Worm (Caenorhabditis elegans) whole organism, L4 larva: ENCODE results near the gene clh-5.
A peak's percentile ranks its signal among the peaks of the same experiment; 100 is the strongest.

Experiments used
- F26F4.8 ChIP-seq: fragments of 200-800 bp; sonication (Bioruptor generic); conservative IDR thresholded peaks from 2 replicates; pipeline ENCODE4 v1.3.6; 2022; ENCODE audit warnings: missing genetic modification characterization, missing compliant biosample characterization
- R02D3.7 ChIP-seq: fragments of 150-350 bp; sonication (generic microtip); optimal IDR thresholded peaks from 3 replicates; lab custom pipeline; 2014; ENCODE audit warnings: missing biosample characterization, missing genetic modification characterization
- T20F7.1 ChIP-seq: fragments of 200-800 bp; sonication (Bioruptor generic); optimal IDR thresholded peaks from 2 replicates; lab custom pipeline; 2018; ENCODE audit warnings: mild to moderate bottlenecking, missing genetic modification characterization, missing compliant biosample characterization
- Y105C5A.15 ChIP-seq: fragments of 200-800 bp; sonication (Bioruptor generic); IDR thresholded peaks from 2 replicates; pipeline ENCODE4 v1.3.6; 2022; ENCODE audit warnings: missing genetic modification characterization, missing compliant biosample characterization
- Y5F2A.4 ChIP-seq: fragments of 200-800 bp; sonication (Bioruptor generic); optimal IDR thresholded peaks from 2 replicates; lab custom pipeline; 2018; ENCODE audit warnings: mild to moderate bottlenecking, missing genetic modification characterization, missing compliant biosample characterization
- ZK546.5 ChIP-seq, 2 experiments: sonication (generic microtip); optimal IDR thresholded peaks; 2 replicates each; lab custom pipeline; 2017; ENCODE audit warnings: missing biosample characterization in 2 of 2, missing genetic modification characterization in 2 of 2
- aha-1 ChIP-seq: fragments of 150-350 bp; peaks from one replicate; lab custom pipeline; 2014; ENCODE audit warnings: missing biosample characterization, missing genetic modification characterization
- attf-4 ChIP-seq: sonication (generic microtip); optimal IDR thresholded peaks from 3 replicates; lab custom pipeline; 2017; ENCODE audit warnings: missing biosample characterization, missing genetic modification characterization
- ceh-28 ChIP-seq: fragments of 150-350 bp; optimal IDR thresholded peaks from 2 replicates; lab custom pipeline; 2014; ENCODE audit warnings: missing biosample characterization, missing genetic modification reagents, missing genetic modification characterization
- ceh-82 ChIP-seq: sonication (generic microtip); optimal IDR thresholded peaks from 2 replicates; lab custom pipeline; 2017; ENCODE audit warnings: missing biosample characterization, missing genetic modification characterization
- cey-2 ChIP-seq: sonication (generic microtip); optimal IDR thresholded peaks from 3 replicates; lab custom pipeline; 2017; ENCODE audit warnings: missing genetic modification characterization, mild to moderate bottlenecking, missing compliant biosample characterization, antibody characterized with exemption, borderline replicate concordance; ENCODE audit not compliant: insufficient read depth
- daf-16 ChIP-seq, 3 experiments: sonication (generic microtip); optimal IDR thresholded peaks; 2 replicates each; lab custom pipeline; 2016 to 2017; ENCODE audit warnings: missing genetic modification characterization in 3 of 3, missing genetic modification reagents in 3 of 3, mild to moderate bottlenecking in 2 of 3, missing compliant biosample characterization in 2 of 3, missing biosample characterization in 1 of 3, moderate library complexity in 1 of 3
- daf-8 ChIP-seq: fragments of 200-800 bp; sonication (Bioruptor generic); IDR thresholded peaks from 2 replicates; pipeline ENCODE4 v1.3.6; 2022; ENCODE audit warnings: missing genetic modification characterization, missing compliant biosample characterization
- dmd-6 ChIP-seq: fragments of 200-800 bp; sonication (Bioruptor generic); IDR thresholded peaks from 2 replicates; pipeline ENCODE4 v1.3.6; 2022; ENCODE audit warnings: missing genetic modification reagents, missing genetic modification characterization, missing compliant biosample characterization
- dpl-1 ChIP-seq: fragments of 150-350 bp; optimal IDR thresholded peaks from 2 replicates; lab custom pipeline; 2014; ENCODE audit warnings: missing biosample characterization, missing genetic modification reagents, missing genetic modification characterization
- duxl-1 ChIP-seq: sonication (generic microtip); optimal IDR thresholded peaks from 2 replicates; lab custom pipeline; 2016; ENCODE audit warnings: mild to moderate bottlenecking, missing genetic modification characterization, moderate library complexity, missing compliant biosample characterization; ENCODE audit not compliant: poor library complexity
- dve-1 ChIP-seq: sonication (generic microtip); optimal IDR thresholded peaks from 2 replicates; lab custom pipeline; 2017; ENCODE audit warnings: antibody characterized with exemption, mild to moderate bottlenecking, missing genetic modification characterization, missing compliant biosample characterization; ENCODE audit not compliant: insufficient read depth
- egl-27 ChIP-seq: sonication (generic microtip); optimal IDR thresholded peaks from 3 replicates; lab custom pipeline; 2017; ENCODE audit warnings: missing biosample characterization, missing genetic modification reagents, missing genetic modification characterization
- egl-43 ChIP-seq: fragments of 200-800 bp; sonication (Bioruptor generic); IDR thresholded peaks from 2 replicates; pipeline ENCODE4 v1.3.6; 2022; ENCODE audit warnings: missing genetic modification reagents, missing genetic modification characterization, missing compliant biosample characterization
- fkh-10 ChIP-seq: fragments of 150-350 bp; optimal IDR thresholded peaks from 2 replicates; lab custom pipeline; 2014; ENCODE audit warnings: missing biosample characterization, missing genetic modification reagents, missing genetic modification characterization
- fos-1 ChIP-seq: fragments of 150-350 bp; optimal IDR thresholded peaks from 2 replicates; lab custom pipeline; 2014; ENCODE audit warnings: missing biosample characterization, missing genetic modification characterization
- hif-1 ChIP-seq, 2 experiments: sonication (generic microtip); optimal IDR thresholded peaks; 2 replicates each; lab custom pipeline; 2016 to 2017; ENCODE audit warnings: missing compliant biosample characterization in 2 of 2, missing genetic modification characterization in 2 of 2, missing genetic modification reagents in 2 of 2, missing genotype in 2 of 2, mild to moderate bottlenecking in 1 of 2
- hlh-11 ChIP-seq: fragments of 200-800 bp; sonication (Bioruptor generic); optimal IDR thresholded peaks from 2 replicates; lab custom pipeline; 2018; ENCODE audit warnings: mild to moderate bottlenecking, missing genetic modification characterization, missing compliant biosample characterization
- lin-1 ChIP-seq: fragments of 200-800 bp; sonication (Bioruptor generic); IDR thresholded peaks from 2 replicates; pipeline ENCODE4 v1.3.6; 2022; ENCODE audit warnings: missing genetic modification reagents, missing genetic modification characterization, missing compliant biosample characterization
- lin-13 ChIP-seq: fragments of 150-350 bp; optimal IDR thresholded peaks from 2 replicates; lab custom pipeline; 2014; ENCODE audit warnings: missing biosample characterization, missing genetic modification reagents, missing genetic modification characterization
- lin-38 ChIP-seq: fragments of 200-800 bp; sonication (Bioruptor generic); IDR thresholded peaks from 2 replicates; pipeline ENCODE4 v1.3.6; 2022; ENCODE audit warnings: missing genetic modification reagents, missing genetic modification characterization, missing compliant biosample characterization
- mxl-2 ChIP-seq: fragments of 200-800 bp; sonication (Bioruptor generic); conservative IDR thresholded peaks from 2 replicates; pipeline ENCODE4 v1.3.6; 2022; ENCODE audit warnings: missing genetic modification reagents, missing genetic modification characterization, missing compliant biosample characterization
- mxl-3 ChIP-seq: fragments of 200-800 bp; sonication (Bioruptor generic); optimal IDR thresholded peaks from 2 replicates; lab custom pipeline; 2018; ENCODE audit warnings: mild to moderate bottlenecking, missing genetic modification characterization, missing compliant biosample characterization
- nhr-10 ChIP-seq: fragments of 150-350 bp; optimal IDR thresholded peaks from 2 replicates; lab custom pipeline; 2014; ENCODE audit warnings: missing biosample characterization, missing genetic modification characterization
- nhr-11 ChIP-seq: fragments of 150-350 bp; optimal IDR thresholded peaks from 2 replicates; lab custom pipeline; 2014; ENCODE audit warnings: missing biosample characterization, missing genetic modification characterization
- nhr-28 ChIP-seq: fragments of 150-350 bp; optimal IDR thresholded peaks from 2 replicates; lab custom pipeline; 2014; ENCODE audit warnings: missing biosample characterization, missing genetic modification characterization
- nhr-42 ChIP-seq: fragments of 200-800 bp; sonication (Bioruptor generic); IDR thresholded peaks from 2 replicates; pipeline ENCODE4 v1.3.6; 2022; ENCODE audit warnings: missing genetic modification characterization, missing compliant biosample characterization
- nhr-6 ChIP-seq: fragments of 150-350 bp; optimal IDR thresholded peaks from 2 replicates; lab custom pipeline; 2014; ENCODE audit warnings: missing biosample characterization, missing genetic modification characterization
- nhr-77 ChIP-seq: fragments of 150-350 bp; optimal IDR thresholded peaks from 2 replicates; lab custom pipeline; 2014; ENCODE audit warnings: missing biosample characterization, missing genetic modification characterization
- php-3 ChIP-seq: fragments of 200-800 bp; sonication (Bioruptor generic); IDR thresholded peaks from 2 replicates; pipeline ENCODE4 v1.3.6; 2022; ENCODE audit warnings: missing genetic modification reagents, missing genetic modification characterization, missing compliant biosample characterization
- pqm-1 ChIP-seq: sonication (generic microtip); optimal IDR thresholded peaks from 2 replicates; lab custom pipeline; 2017; ENCODE audit warnings: missing biosample characterization, missing genetic modification characterization
- saeg-2 ChIP-seq: fragments of 200-800 bp; sonication (Bioruptor generic); IDR thresholded peaks from 2 replicates; pipeline ENCODE4 v1.3.6; 2022; ENCODE audit warnings: missing genetic modification reagents, missing genetic modification characterization, missing compliant biosample characterization
- sdz-12 ChIP-seq: fragments of 200-800 bp; sonication (Bioruptor generic); optimal IDR thresholded peaks from 2 replicates; lab custom pipeline; 2018; ENCODE audit warnings: mild to moderate bottlenecking, missing genetic modification characterization, missing compliant biosample characterization
- skn-1 ChIP-seq: fragments of 150-350 bp; optimal IDR thresholded peaks from 2 replicates; lab custom pipeline; 2014; ENCODE audit warnings: missing biosample characterization, missing genetic modification characterization
- spr-1 ChIP-seq: sonication (generic microtip); optimal IDR thresholded peaks from 2 replicates; lab custom pipeline; 2016; ENCODE audit warnings: mild to moderate bottlenecking, missing genetic modification characterization, missing compliant biosample characterization
- tag-97 ChIP-seq: fragments of 200-800 bp; sonication (Bioruptor generic); IDR thresholded peaks from 2 replicates; pipeline ENCODE4 v1.3.6; 2022; ENCODE audit warnings: missing genetic modification characterization, missing compliant biosample characterization
- tra-1 ChIP-seq: fragments of 200-800 bp; sonication (Bioruptor generic); IDR thresholded peaks from 2 replicates; pipeline ENCODE4 v1.3.6; 2022; ENCODE audit warnings: missing genetic modification reagents, missing genetic modification characterization, missing compliant biosample characterization
- unc-39 ChIP-seq: sonication (generic microtip); optimal IDR thresholded peaks from 2 replicates; lab custom pipeline; 2017; ENCODE audit warnings: missing biosample characterization, missing genetic modification characterization
- unc-62 ChIP-seq, 3 experiments: fragments of 150-350 bp in 1 of 3; sonication (generic microtip); optimal IDR thresholded peaks in 2 of 3; peaks in 1 of 3; 1 replicate in 1 of 3; 2 replicates in 2 of 3; lab custom pipeline; 2014 to 2017; ENCODE audit warnings: missing biosample characterization in 3 of 3, missing genetic modification characterization in 3 of 3, missing genetic modification reagents in 3 of 3, missing genotype in 1 of 3
- zag-1 ChIP-seq: fragments of 150-350 bp; optimal IDR thresholded peaks from 2 replicates; lab custom pipeline; 2014; ENCODE audit warnings: missing biosample characterization, missing genetic modification characterization
- zfp-3 ChIP-seq: fragments of 200-800 bp; sonication (Bioruptor generic); conservative IDR thresholded peaks from 2 replicates; pipeline ENCODE4 v1.3.6; 2022; ENCODE audit warnings: missing genetic modification reagents, missing genetic modification characterization, missing compliant biosample characterization
- zip-11 ChIP-seq: fragments of 200-800 bp; sonication (Bioruptor generic); IDR thresholded peaks from 2 replicates; pipeline ENCODE4 v1.3.6; 2022; ENCODE audit warnings: missing genetic modification characterization, missing compliant biosample characterization
- zip-2 ChIP-seq: fragments of 150-350 bp; optimal IDR thresholded peaks from 2 replicates; lab custom pipeline; 2014; ENCODE audit warnings: missing biosample characterization, missing genetic modification characterization
- ztf-7 ChIP-seq: fragments of 150-350 bp; optimal IDR thresholded peaks from 2 replicates; lab custom pipeline; 2014; ENCODE audit warnings: missing biosample characterization, missing genetic modification characterization

clh-5 gene

ce11 chrII:9112851-9113250 is 14.4 kb upstream of the clh-5 start, which contains the start of gene jun-1 (continued):
- peak in 1 of 2 experiments; percentile 57 for TF ChIP-seq hif-1 (tag; optimal IDR thresholded peaks at IDR 0.05; lab: Kevin White, UChicago)
- no peak for TF ChIP-seq unc-39 (tag; lab: Kevin White, UChicago)
- no peak; the same call in 1 of the 2 replicates for TF ChIP-seq zfp-3 (GFP tag; lab: Robert Waterston, UW)
- TF ChIP-seq F26F4.8 (GFP tag; lab: Robert Waterston, UW): no peak
- no peak for TF ChIP-seq ZK546.5 (tag; optimal IDR thresholded peaks at IDR 0.05; lab: Kevin White, UChicago)
- TF ChIP-seq nhr-11 (tag; lab: Kevin White, UChicago): peak; percentile 94
- no peak for TF ChIP-seq nhr-42 (GFP tag; lab: Robert Waterston, UW)
- TF ChIP-seq lin-38 (GFP tag; lab: Robert Waterston, UW): peak; percentile 55
- TF ChIP-seq nhr-10: peak; percentile 17
- peak; percentile 56 for TF ChIP-seq mxl-3 (GFP tag; lab: Kevin White, UChicago)
- no peak for TF ChIP-seq ceh-28 (tag; lab: Kevin White, UChicago)
- no peak for TF ChIP-seq fos-1 (tag; lab: Kevin White, UChicago)
- no peak for TF ChIP-seq ceh-82 (tag; lab: Kevin White, UChicago)
- peak; percentile 60; the same call in 1 of the 2 replicates for TF ChIP-seq tra-1 (GFP tag; lab: Robert Waterston, UW)
- TF ChIP-seq aha-1 (tag; lab: Kevin White, UChicago): no peak
- TF ChIP-seq nhr-6: peak; percentile 92
- no peak for TF ChIP-seq attf-4 (tag; lab: Kevin White, UChicago)
- no peak for TF ChIP-seq Y5F2A.4
- no peak for TF ChIP-seq duxl-1 (tag; lab: Kevin White, UChicago)
- peak; percentile 93 for TF ChIP-seq dve-1
- TF ChIP-seq dpl-1 (GFP tag; lab: Kevin White, UChicago): peak; percentile 47
- TF ChIP-seq php-3 (GFP tag; lab: Robert Waterston, UW): no peak
- TF ChIP-seq spr-1 (tag; lab: Kevin White, UChicago): peak; percentile 51
- TF ChIP-seq mxl-2 (GFP tag; lab: Robert Waterston, UW): no peak
- no peak for TF ChIP-seq egl-43 (GFP tag; lab: Robert Waterston, UW)
- TF ChIP-seq egl-27 (tag; lab: Kevin White, UChicago): no peak
- TF ChIP-seq nhr-28 (tag; lab: Kevin White, UChicago): peak; percentile 89
- TF ChIP-seq nhr-77 (tag; lab: Kevin White, UChicago): peak; percentile 93
- TF ChIP-seq fkh-10 (GFP tag; lab: Kevin White, UChicago): no peak
- TF ChIP-seq R02D3.7 (tag; lab: Kevin White, UChicago): no peak
- no peak for TF ChIP-seq saeg-2
- TF ChIP-seq cey-2 (tag; lab: Kevin White, UChicago): peak; percentile 44

ce11 chrII:9111471-9112016 is 13.1 kb upstream of the clh-5 start:
- peak in 1 of 2 experiments; percentile 91 for TF ChIP-seq unc-62 (GFP tag; optimal IDR thresholded peaks at IDR 0.05 in 1 of 2; lab: Kevin White, UChicago)
- TF ChIP-seq unc-62 (tag; optimal IDR thresholded peaks at IDR 0.05; lab: Kevin White, UChicago): no peak
- TF ChIP-seq zip-2: no peak
- peak; percentile 84 for TF ChIP-seq pqm-1 (tag; lab: Kevin White, UChicago)
- no peak for TF ChIP-seq lin-13 (GFP tag; lab: Kevin White, UChicago)
- no peak for TF ChIP-seq daf-16 (GFP tag; optimal IDR thresholded peaks at IDR 0.05; lab: Kevin White, UChicago)
- peak; percentile 34 for TF ChIP-seq daf-16 (tag; optimal IDR thresholded peaks at IDR 0.05; lab: Kevin White, UChicago)
- no peak for TF ChIP-seq ztf-7 (tag; lab: Kevin White, UChicago)
- TF ChIP-seq Y5F2A.4: no peak
- TF ChIP-seq daf-8 (GFP tag; lab: Robert Waterston, UW): no peak
- peak; percentile 89 for TF ChIP-seq nhr-28 (tag; lab: Kevin White, UChicago)
- TF ChIP-seq F26F4.8 (GFP tag; lab: Robert Waterston, UW): no peak
- peak; percentile 52; the same call in 1 of the 2 replicates for TF ChIP-seq dmd-6
- peak; percentile 3 for TF ChIP-seq nhr-77 (tag; lab: Kevin White, UChicago)
- TF ChIP-seq hlh-11: peak; percentile 58
- no peak for TF ChIP-seq zip-11 (GFP tag; lab: Robert Waterston, UW)
- no peak for TF ChIP-seq Y105C5A.15 (GFP tag; lab: Robert Waterston, UW)
- TF ChIP-seq zag-1: no peak
- TF ChIP-seq T20F7.1 (GFP tag; lab: Kevin White, UChicago): no peak
- TF ChIP-seq skn-1 (tag; lab: Kevin White, UChicago): no peak
- TF ChIP-seq tag-97 (GFP tag; lab: Robert Waterston, UW): no peak
- TF ChIP-seq lin-1 (GFP tag; lab: Robert Waterston, UW): peak; percentile 26; the same call in 1 of the 2 replicates
- no peak for TF ChIP-seq nhr-6
- TF ChIP-seq attf-4 (tag; lab: Kevin White, UChicago): no peak
- TF ChIP-seq sdz-12 (GFP tag; lab: Kevin White, UChicago): no peak
